Fruit fly (Drosophila melanogaster) whole organism, wandering third instar larva: ENCODE data around the gene Dup99B.

ENCODE experiments used
- Abd-B ChIP-seq: fragments of >200 bp; optimal IDR thresholded peaks from 2 replicates; lab custom pipeline; 2017; ENCODE audit warnings: missing biosample characterization, missing genetic modification characterization
- CG32264 ChIP-seq: fragments of 200-800 bp; sonication (Bioruptor generic); optimal IDR thresholded peaks from 2 replicates; lab custom pipeline; 2016; ENCODE audit warnings: missing biosample characterization, missing genetic modification characterization
- CrebA ChIP-seq: fragments of 200-800 bp; sonication (Bioruptor generic); optimal IDR thresholded peaks from 2 replicates; lab custom pipeline; 2016; ENCODE audit warnings: missing biosample characterization, mild to moderate bottlenecking, missing genetic modification characterization, borderline replicate concordance
- Dfd ChIP-seq: fragments of >200 bp; optimal IDR thresholded peaks from 2 replicates; lab custom pipeline; 2017; ENCODE audit warnings: missing biosample characterization, missing genetic modification characterization
- Dif ChIP-seq: fragments of 200-275, 200-300 bp; sonication (Bioruptor generic); optimal IDR thresholded peaks from 2 replicates; lab custom pipeline; 2018; ENCODE audit warnings: missing biosample characterization, missing genetic modification characterization; ENCODE audit not compliant: partially characterized antibody
- GATAd ChIP-seq: sonication (Bioruptor generic); optimal IDR thresholded peaks from 2 replicates; lab custom pipeline; 2016; ENCODE audit warnings: missing biosample characterization, missing genetic modification characterization
- HLH106 ChIP-seq: fragments of 200-800 bp; optimal IDR thresholded peaks from 3 replicates; lab custom pipeline; 2019; ENCODE audit warnings: missing biosample characterization, mild to moderate bottlenecking, missing genetic modification characterization, moderate library complexity
- Hnf4 ChIP-seq: fragments of 200-800 bp; sonication (Bioruptor generic); optimal IDR thresholded peaks from 2 replicates; lab custom pipeline; 2016; ENCODE audit warnings: missing biosample characterization, mild to moderate bottlenecking, missing genetic modification characterization
- Hr78 ChIP-seq: fragments of >200 bp; optimal IDR thresholded peaks from 2 replicates; lab custom pipeline; 2017; ENCODE audit warnings: missing biosample characterization, missing genetic modification characterization
- Hr83 ChIP-seq: fragments of 200-300 bp; sonication (Bioruptor generic); optimal IDR thresholded peaks from 2 replicates; lab custom pipeline; 2016; ENCODE audit warnings: missing biosample characterization, mild to moderate bottlenecking, missing genetic modification characterization, moderate library complexity; ENCODE audit not compliant: poor library complexity, severe bottlenecking
- Jra ChIP-seq: sonication (Bioruptor generic); optimal IDR thresholded peaks from 2 replicates; lab custom pipeline; 2016; ENCODE audit warnings: missing biosample characterization, missing genetic modification characterization
- Myc ChIP-seq: fragments of >200 bp; optimal IDR thresholded peaks from 2 replicates; lab custom pipeline; 2017
- Rel ChIP-seq, 2 experiments: fragments of 200-800 bp; sonication (Bioruptor generic) in 1 of 2; optimal IDR thresholded peaks; 2 replicates in 1 of 2; 3 replicates in 1 of 2; lab custom pipeline; 2016 to 2019; ENCODE audit warnings: mild to moderate bottlenecking in 2 of 2, missing biosample characterization in 2 of 2, missing genetic modification characterization in 2 of 2, moderate library complexity in 1 of 2
- Sp1 ChIP-seq: fragments of 200-800 bp; sonication (Bioruptor generic); optimal IDR thresholded peaks from 3 replicates; lab custom pipeline; 2019; ENCODE audit warnings: missing biosample characterization, mild to moderate bottlenecking, missing genetic modification characterization, moderate library complexity
- brk ChIP-seq: fragments of 200-800 bp; sonication (Bioruptor generic); optimal IDR thresholded peaks from 2 replicates; lab custom pipeline; 2016; ENCODE audit warnings: missing biosample characterization, mild to moderate bottlenecking, missing genetic modification characterization
- dl ChIP-seq, 2 experiments: fragments of 175-275, 200-275 bp in 1 of 2; fragments of 200-275 bp in 1 of 2; sonication (Bioruptor generic); optimal IDR thresholded peaks; lab custom pipeline; 2018; ENCODE audit warnings: mild to moderate bottlenecking in 2 of 2, missing biosample characterization in 2 of 2, missing genetic modification characterization in 2 of 2, moderate library complexity in 2 of 2; ENCODE audit not compliant: partially characterized antibody in 2 of 2, insufficient read depth in 1 of 2
- dmrt93B ChIP-seq: fragments of 200-800 bp; sonication (Bioruptor generic); optimal IDR thresholded peaks from 2 replicates; lab custom pipeline; 2018; ENCODE audit warnings: missing biosample characterization, mild to moderate bottlenecking, missing genetic modification characterization
- dsf ChIP-seq: sonication (Bioruptor generic); optimal IDR thresholded peaks from 2 replicates; lab custom pipeline; 2016; ENCODE audit warnings: missing biosample characterization, missing genetic modification characterization, borderline replicate concordance
- foxo ChIP-seq, 2 experiments: fragments of 200-800 bp; sonication (Bioruptor generic); optimal IDR thresholded peaks; 2 replicates in 1 of 2; 3 replicates in 1 of 2; lab custom pipeline; 2016 to 2017; ENCODE audit warnings: missing biosample characterization in 2 of 2, missing genetic modification characterization in 2 of 2
- fru ChIP-seq: fragments of 200-800 bp; sonication (Bioruptor generic); optimal IDR thresholded peaks from 3 replicates; lab custom pipeline; 2016; ENCODE audit warnings: missing biosample characterization, mild to moderate bottlenecking, missing genetic modification characterization
- jim ChIP-seq: fragments of 175-275, 200-325 bp; sonication (Bioruptor generic); optimal IDR thresholded peaks from 2 replicates; lab custom pipeline; 2016; ENCODE audit warnings: missing biosample characterization, mild to moderate bottlenecking, missing genetic modification characterization
- lola ChIP-seq: fragments of >200 bp; optimal IDR thresholded peaks from 2 replicates; lab custom pipeline; 2017; ENCODE audit warnings: missing biosample characterization, missing genetic modification characterization
- pan ChIP-seq: fragments of >200 bp; optimal IDR thresholded peaks from 2 replicates; lab custom pipeline; 2017
- psq ChIP-seq: fragments of 200-800 bp; sonication (Bioruptor generic); optimal IDR thresholded peaks from 3 replicates; lab custom pipeline; 2017; ENCODE audit warnings: missing biosample characterization, mild to moderate bottlenecking, missing genetic modification characterization, moderate library complexity
- sage ChIP-seq: fragments of 200-800 bp; sonication (Bioruptor generic); optimal IDR thresholded peaks from 2 replicates; lab custom pipeline; 2016; ENCODE audit warnings: missing biosample characterization, mild to moderate bottlenecking, missing genetic modification characterization
- sv ChIP-seq: fragments of 200-800 bp; sonication (Bioruptor generic); optimal IDR thresholded peaks from 3 replicates; lab custom pipeline; 2016; ENCODE audit warnings: missing biosample characterization, missing genetic modification characterization
- tai ChIP-seq: sonication (Bioruptor generic); optimal IDR thresholded peaks from 2 replicates; lab custom pipeline; 2016; ENCODE audit warnings: missing biosample characterization, missing genetic modification characterization
- usp ChIP-seq: fragments of >200 bp; optimal IDR thresholded peaks from 2 replicates; lab custom pipeline; 2017; ENCODE audit warnings: missing biosample characterization, missing genetic modification characterization
- woc ChIP-seq: sonication (Bioruptor generic); optimal IDR thresholded peaks from 2 replicates; lab custom pipeline; 2016; ENCODE audit warnings: missing biosample characterization, mild to moderate bottlenecking, missing genetic modification characterization

Gene Dup99B

dm6 chr3R:29701739-29702138, 13.4 kb downstream of the Dup99B start:
- TF ChIP-seq Myc (no peak), CrebA (GFP tag; lab: Kevin White, UChicago) (no peak), CG32264 (GFP tag; lab: Kevin White, UChicago) (no peak), usp (GFP tag; lab: Kevin White, UChicago) (no peak), lola (GFP tag; lab: Kevin White, UChicago) (no peak), Hr83 (GFP tag; lab: Kevin White, UChicago) (no peak), dsf (GFP tag; lab: Kevin White, UChicago) (no peak), sv (GFP tag; lab: Kevin White, UChicago) (no peak), brk (GFP tag; lab: Kevin White, UChicago) (no peak), foxo (GFP tag; optimal IDR thresholded peaks at IDR 0.05; lab: Kevin White, UChicago) (no peak), woc (GFP tag; lab: Kevin White, UChicago) (no peak), fru (no peak), dl (GFP tag; optimal IDR thresholded peaks at IDR 0.05; lab: Kevin White, UChicago; ENCODE audit: insufficient read depth in 1 of 2, partially characterized antibody in 2 of 2) (no peak), dmrt93B (no peak), Hnf4 (GFP tag; lab: Kevin White, UChicago) (no peak)

- TF ChIP-seq lola (GFP tag; lab: Kevin White, UChicago) (no peak), dmrt93B (no peak), Hr83 (GFP tag; lab: Kevin White, UChicago) (no peak), brk (GFP tag; lab: Kevin White, UChicago) (no peak), GATAd (GFP tag; lab: Kevin White, UChicago) (no peak), tai (GFP tag; lab: Kevin White, UChicago) (no peak), psq (GFP tag; lab: Kevin White, UChicago) (no peak), Rel (GFP tag; optimal IDR thresholded peaks at IDR 0.05; lab: Kevin White, UChicago) (no peak), Rel (tag; optimal IDR thresholded peaks at IDR 0.05; lab: Kevin White, UChicago) (no peak), Abd-B (GFP tag; lab: Kevin White, UChicago) (no peak), Hnf4 (GFP tag; lab: Kevin White, UChicago) (no peak), pan (lab: Kevin White, UChicago) (no peak), Sp1 (GFP tag; lab: Kevin White, UChicago) (no peak), jim (no peak), sv (GFP tag; lab: Kevin White, UChicago) (no peak), sage (GFP tag; lab: Kevin White, UChicago) (no peak), Jra (GFP tag; lab: Kevin White, UChicago) (no peak)
These were observed 16.0 kb downstream of the Dup99B start for dm6 chr3R:29699220-29699619.

- TF ChIP-seq sage (GFP tag; lab: Kevin White, UChicago), result no peak
- TF ChIP-seq HLH106 (tag; lab: Kevin White, UChicago), result no peak
- no peak for TF ChIP-seq brk (GFP tag; lab: Kevin White, UChicago)
- TF ChIP-seq CrebA (GFP tag; lab: Kevin White, UChicago), result no peak
- no peak for TF ChIP-seq Abd-B (GFP tag; lab: Kevin White, UChicago)
These were observed 17.3 kb downstream of the Dup99B start for dm6 chr3R:29697841-29698240.

- TF ChIP-seq sage (GFP tag; lab: Kevin White, UChicago) (no peak), lola (GFP tag; lab: Kevin White, UChicago) (no peak), Rel (GFP tag; optimal IDR thresholded peaks at IDR 0.05; lab: Kevin White, UChicago) (no peak), Rel (tag; optimal IDR thresholded peaks at IDR 0.05; lab: Kevin White, UChicago) (no peak)
These were observed 18.8 kb downstream of the Dup99B start for dm6 chr3R:29696359-29696758.

- TF ChIP-seq Dif (no peak), Hr78 (no peak), Dfd (peak; percentile 94)
These were observed 19.4 kb downstream of the Dup99B start for dm6 chr3R:29695744-29696143.
